Fruit fly (Drosophila melanogaster) whole organism, embryonic: ENCODE measurements around the gene CG31548.
A peak's percentile ranks its signal among the peaks of the same experiment; 100 is the strongest.

ENCODE experiments used
- CG13424 ChIP-seq: fragments of 200-800 bp; sonication (Bioruptor generic); optimal IDR thresholded peaks from 2 replicates; lab custom pipeline; 2019; ENCODE audit warnings: missing biosample characterization, mild to moderate bottlenecking, missing genetic modification characterization, moderate library complexity
- CG13894 ChIP-seq: fragments of 200-800 bp; sonication (Bioruptor generic); optimal IDR thresholded peaks from 3 replicates; lab custom pipeline; 2018; ENCODE audit warnings: missing biosample characterization, mild to moderate bottlenecking, missing genetic modification characterization, moderate library complexity
- CG18619 ChIP-seq: fragments of 200-800 bp; sonication (Bioruptor generic); optimal IDR thresholded peaks from 3 replicates; lab custom pipeline; 2017; ENCODE audit warnings: missing biosample characterization, mild to moderate bottlenecking, missing genetic modification characterization
- CG2678 ChIP-seq: fragments of 200-800 bp; sonication (Bioruptor generic); optimal IDR thresholded peaks from 3 replicates; lab custom pipeline; 2019; ENCODE audit warnings: missing biosample characterization, mild to moderate bottlenecking, missing genetic modification characterization, moderate library complexity
- E2f2 ChIP-seq: fragments of 200-800 bp; sonication (Bioruptor generic); IDR thresholded peaks from 2 replicates; pipeline ENCODE4 v1.3.6; 2022; ENCODE audit warnings: missing biosample characterization, missing genetic modification characterization
- H2.0 ChIP-seq: fragments of 200-800 bp; sonication (Bioruptor generic); IDR thresholded peaks from 2 replicates; pipeline ENCODE4 v1.3.6; 2022; ENCODE audit warnings: missing biosample characterization, missing genetic modification characterization
- NFAT ChIP-seq: fragments of 200-800 bp; sonication (Bioruptor generic); IDR thresholded peaks from 2 replicates; pipeline ENCODE4 v1.3.6; 2022; ENCODE audit warnings: missing biosample characterization, missing genetic modification characterization
- PHDP ChIP-seq: fragments of 200-800 bp; sonication (Bioruptor generic); optimal IDR thresholded peaks from 3 replicates; lab custom pipeline; 2018; ENCODE audit warnings: missing biosample characterization, mild to moderate bottlenecking, missing genetic modification characterization, moderate library complexity
- disco-r ChIP-seq: fragments of 200-800 bp; sonication (Bioruptor generic); optimal IDR thresholded peaks from 2 replicates; lab custom pipeline; 2016; ENCODE audit warnings: missing biosample characterization, missing genetic modification characterization
- gro ChIP-seq: fragments of 200-800 bp; sonication (Bioruptor generic); optimal IDR thresholded peaks from 2 replicates; lab custom pipeline; 2016; ENCODE audit warnings: missing biosample characterization, missing genetic modification characterization
- tio ChIP-seq: fragments of 200-800 bp; sonication (Bioruptor generic); optimal IDR thresholded peaks from 2 replicates; lab custom pipeline; 2017; ENCODE audit warnings: missing biosample characterization, missing genetic modification characterization, inconsistent platforms
- tx ChIP-seq: fragments of 200-800 bp; sonication (Bioruptor generic); optimal IDR thresholded peaks from 2 replicates; lab custom pipeline; 2016; ENCODE audit warnings: missing biosample characterization, missing genetic modification characterization
- usp ChIP-seq: fragments of >200 bp; optimal IDR thresholded peaks from 2 replicates; lab custom pipeline; 2017; ENCODE audit warnings: missing biosample characterization, missing genetic modification characterization
- yki ChIP-seq: fragments of >200 bp; optimal IDR thresholded peaks from 3 replicates; lab custom pipeline; 2018

dm6 chr3R:5624115-5624878, 12.4 kb downstream of the CG31548 start, which contains the start of the genes Dph4, Spec2 and RpL13A:
- peak; percentile 82 for TF ChIP-seq CG13894 (tag; lab: Kevin White, UChicago)
- no peak for TF ChIP-seq NFAT (GFP tag; lab: Robert Waterston, UW)
- no peak for TF ChIP-seq tio (GFP tag; lab: Kevin White, UChicago)
- peak; percentile 91 for TF ChIP-seq gro (GFP tag; lab: Kevin White, UChicago)
- TF ChIP-seq CG18619 (GFP tag; lab: Kevin White, UChicago): peak; percentile 96
- TF ChIP-seq CG13424 (tag; lab: Kevin White, UChicago): peak; percentile 72
- TF ChIP-seq tx (GFP tag; lab: Kevin White, UChicago): peak; percentile 52
- no peak for TF ChIP-seq usp
- TF ChIP-seq E2f2 (GFP tag; lab: Robert Waterston, UW): no peak
- peak; percentile 92 for TF ChIP-seq PHDP (tag; lab: Kevin White, UChicago)
- no peak for TF ChIP-seq yki (lab: Kevin White, UChicago)
- TF ChIP-seq CG2678 (tag; lab: Kevin White, UChicago): peak; percentile 81
- peak; percentile 90 for TF ChIP-seq disco-r (GFP tag; lab: Kevin White, UChicago)
- no peak for TF ChIP-seq H2.0 (GFP tag; lab: Robert Waterston, UW)
